Fruit fly (Drosophila melanogaster) whole organism, pupa: ENCODE data around the gene Mco4.
A peak's percentile ranks its signal among the peaks of the same experiment; 100 is the strongest.

Experiments used
- CG13204 ChIP-seq: fragments of 200-800 bp; sonication (Bioruptor generic); optimal IDR thresholded peaks from 2 replicates; lab custom pipeline; 2018; ENCODE audit warnings: missing biosample characterization, mild to moderate bottlenecking, missing genetic modification characterization, moderate library complexity
- CG34367 ChIP-seq: fragments of 200-800 bp; sonication (Bioruptor generic); optimal IDR thresholded peaks from 2 replicates; lab custom pipeline; 2018; ENCODE audit warnings: missing biosample characterization, mild to moderate bottlenecking, missing genetic modification characterization
- CG8159 ChIP-seq: fragments of 200-800 bp; sonication (Bioruptor generic); optimal IDR thresholded peaks from 3 replicates; lab custom pipeline; 2018; ENCODE audit warnings: missing biosample characterization, mild to moderate bottlenecking, missing genetic modification characterization, moderate library complexity
- CG8301 ChIP-seq: fragments of 200-800 bp; sonication (Bioruptor generic); optimal IDR thresholded peaks from 2 replicates; lab custom pipeline; 2018; ENCODE audit warnings: missing biosample characterization, mild to moderate bottlenecking, missing genetic modification characterization
- Pif1B ChIP-seq: fragments of 200-800 bp; sonication (Bioruptor generic); optimal IDR thresholded peaks from 3 replicates; lab custom pipeline; 2016; ENCODE audit warnings: missing biosample characterization, missing genetic modification characterization
- fd96Ca ChIP-seq: fragments of 200-800 bp; sonication (Bioruptor generic); IDR thresholded peaks from 3 replicates; pipeline ENCODE4 v1.3.6; 2022; ENCODE audit warnings: missing biosample characterization, missing genetic modification characterization
- gl ChIP-seq: fragments of 200-800 bp; sonication (Bioruptor generic); optimal IDR thresholded peaks from 2 replicates; lab custom pipeline; 2018; ENCODE audit warnings: missing biosample characterization, mild to moderate bottlenecking, missing genetic modification characterization

DNA sequence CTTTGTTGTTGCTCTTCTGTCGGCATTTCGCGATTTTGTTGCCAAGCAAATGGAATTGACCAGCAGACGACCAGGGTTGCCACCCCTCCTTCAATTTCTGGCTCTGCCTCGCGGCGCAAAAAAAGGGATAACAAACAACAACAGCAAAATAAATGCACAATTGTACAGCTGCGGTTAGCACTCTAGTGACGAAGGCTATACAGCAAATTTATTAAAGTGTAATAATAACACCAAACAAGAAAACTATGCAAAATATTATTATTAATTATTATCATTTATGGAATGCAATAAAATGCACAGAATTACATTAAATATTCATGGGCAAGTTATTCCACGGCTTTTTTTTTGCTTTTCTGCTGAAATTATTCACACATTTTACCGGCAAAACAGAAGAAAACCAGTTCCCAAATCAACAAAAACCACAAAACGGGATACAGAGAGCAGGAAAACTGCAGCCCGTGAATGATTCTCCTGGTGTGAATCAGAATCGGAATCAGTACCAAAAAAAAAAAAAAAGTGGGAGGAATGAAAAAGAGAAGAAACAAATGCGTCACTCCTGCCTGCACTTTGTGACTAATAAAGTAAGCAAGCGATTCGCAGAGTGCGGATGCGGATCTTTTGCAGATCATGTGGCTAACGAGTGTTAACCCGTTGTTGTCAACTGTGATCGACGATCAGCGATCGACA lies 23.4 kb upstream of the Mco4 start:
- TF ChIP-seq CG8301 (tag; lab: Kevin White, UChicago) (peak; percentile 38), fd96Ca (GFP tag; lab: Robert Waterston, UW) (no peak), gl (tag; lab: Kevin White, UChicago) (peak; percentile 39), Pif1B (GFP tag; lab: Kevin White, UChicago) (peak; percentile 69), CG8159 (tag; lab: Kevin White, UChicago) (peak; percentile 72), CG34367 (tag; lab: Kevin White, UChicago) (peak; percentile 19), CG13204 (GFP tag; lab: Kevin White, UChicago) (peak; percentile 57)
